Fruit fly (Drosophila melanogaster) whole organism, pupa: Measurements from ENCODE around the gene CG17781.

Experiments
- CG12605 ChIP-seq: fragments of 200-800 bp; sonication (Bioruptor generic); IDR thresholded peaks from 2 replicates; pipeline ENCODE4 v1.3.6; 2022; ENCODE audit warnings: missing biosample characterization, missing genetic modification characterization
- CG13204 ChIP-seq: fragments of 200-800 bp; sonication (Bioruptor generic); optimal IDR thresholded peaks from 2 replicates; lab custom pipeline; 2018; ENCODE audit warnings: missing biosample characterization, mild to moderate bottlenecking, missing genetic modification characterization, moderate library complexity
- CG15710 ChIP-seq: fragments of 200-800 bp; sonication (Bioruptor generic); optimal IDR thresholded peaks from 2 replicates; lab custom pipeline; 2018; ENCODE audit warnings: missing biosample characterization, mild to moderate bottlenecking, missing genetic modification characterization, moderate library complexity
- CG32121 ChIP-seq: fragments of 200-800 bp; sonication (Bioruptor generic); IDR thresholded peaks from 2 replicates; pipeline ENCODE4 v1.3.6; 2022; ENCODE audit warnings: missing biosample characterization, missing genetic modification characterization
- CG8159 ChIP-seq: fragments of 200-800 bp; sonication (Bioruptor generic); optimal IDR thresholded peaks from 3 replicates; lab custom pipeline; 2018; ENCODE audit warnings: missing biosample characterization, mild to moderate bottlenecking, missing genetic modification characterization, moderate library complexity
- CG8301 ChIP-seq: fragments of 200-800 bp; sonication (Bioruptor generic); optimal IDR thresholded peaks from 2 replicates; lab custom pipeline; 2018; ENCODE audit warnings: missing biosample characterization, mild to moderate bottlenecking, missing genetic modification characterization
- CG9948 ChIP-seq: fragments of 200-800 bp; sonication (Bioruptor generic); optimal IDR thresholded peaks from 2 replicates; lab custom pipeline; 2018; ENCODE audit warnings: missing biosample characterization, mild to moderate bottlenecking, missing genetic modification characterization, moderate library complexity
- D1 ChIP-seq: fragments of 200-800 bp; sonication (Bioruptor generic); optimal IDR thresholded peaks from 2 replicates; lab custom pipeline; 2018; ENCODE audit warnings: missing biosample characterization, mild to moderate bottlenecking, missing genetic modification characterization, moderate library complexity
- EcR ChIP-seq: fragments of 200-800 bp; sonication (Bioruptor generic); optimal IDR thresholded peaks from 3 replicates; lab custom pipeline; 2019; ENCODE audit warnings: missing biosample characterization, missing genetic modification characterization, mild to moderate bottlenecking, moderate library complexity, missing genetic modification reagents
- Ets98B ChIP-seq: fragments of 200-800 bp; sonication (Bioruptor generic); IDR thresholded peaks from 2 replicates; pipeline ENCODE4 v1.3.6; 2022; ENCODE audit warnings: missing biosample characterization, missing genetic modification characterization
- Pif1A ChIP-seq: fragments of 200-800 bp; sonication (Bioruptor generic); optimal IDR thresholded peaks from 3 replicates; lab custom pipeline; 2016; ENCODE audit warnings: missing biosample characterization, missing genetic modification characterization
- Pif1B ChIP-seq: fragments of 200-800 bp; sonication (Bioruptor generic); optimal IDR thresholded peaks from 3 replicates; lab custom pipeline; 2016; ENCODE audit warnings: missing biosample characterization, missing genetic modification characterization

- TF ChIP-seq Pif1B (GFP tag; lab: Kevin White, UChicago): no peak
- no peak for TF ChIP-seq D1 (tag; lab: Kevin White, UChicago)
- no peak for TF ChIP-seq CG12605 (GFP tag; lab: Robert Waterston, UW)
- no peak for TF ChIP-seq CG13204 (GFP tag; lab: Kevin White, UChicago)
- no peak for TF ChIP-seq CG32121 (GFP tag; lab: Robert Waterston, UW)
- TF ChIP-seq CG8159 (tag; lab: Kevin White, UChicago): no peak
- no peak for TF ChIP-seq CG9948 (tag; lab: Kevin White, UChicago)
- no peak for TF ChIP-seq CG8301 (tag; lab: Kevin White, UChicago)
- TF ChIP-seq Pif1A (GFP tag; lab: Kevin White, UChicago): no peak
- no peak for TF ChIP-seq CG15710 (tag; lab: Kevin White, UChicago)
- TF ChIP-seq Ets98B (GFP tag; lab: Robert Waterston, UW): no peak
- no peak for TF ChIP-seq EcR (GFP tag; lab: Kevin White, UChicago)
Observed at dm6 chr3R:24336622-24337021, 38.8 kb downstream of the CG17781 start, which contains the start of gene CG6432.
